Worm (Caenorhabditis elegans) whole organism, late embryonic: ENCODE data around the gene T22G5.3.
A peak's percentile ranks its signal among the peaks of the same experiment; 100 is the strongest.

ENCODE experiments used
- F13H6.1 ChIP-seq: sonication (generic microtip); optimal IDR thresholded peaks from 2 replicates; lab custom pipeline; 2016; ENCODE audit warnings: missing genetic modification characterization, missing compliant biosample characterization
- K02D7.2 ChIP-seq: sonication (generic microtip); optimal IDR thresholded peaks from 2 replicates; lab custom pipeline; 2017; ENCODE audit warnings: mild to moderate bottlenecking, missing genetic modification characterization, missing compliant biosample characterization
- K09A11.1 ChIP-seq: sonication (generic microtip); optimal IDR thresholded peaks from 2 replicates; lab custom pipeline; 2017; ENCODE audit warnings: antibody characterized with exemption, mild to moderate bottlenecking, missing genetic modification characterization, missing compliant biosample characterization; ENCODE audit not compliant: insufficient read depth
- T23F11.4 ChIP-seq: fragments of 200-800 bp; sonication (Bioruptor generic); optimal IDR thresholded peaks from 2 replicates; lab custom pipeline; 2018; ENCODE audit warnings: mild to moderate bottlenecking, missing genetic modification characterization, missing compliant biosample characterization
- Y22D7AL.16 ChIP-seq: sonication (generic microtip); optimal IDR thresholded peaks from 2 replicates; lab custom pipeline; 2016; ENCODE audit warnings: missing genetic modification characterization, missing compliant biosample characterization
- ceh-18 ChIP-seq: sonication (generic microtip); optimal IDR thresholded peaks from 2 replicates; lab custom pipeline; 2016; ENCODE audit warnings: missing genetic modification characterization, missing compliant biosample characterization
- ceh-19 ChIP-seq: fragments of 200-800 bp; sonication (Bioruptor generic); optimal IDR thresholded peaks from 2 replicates; lab custom pipeline; 2018; ENCODE audit warnings: mild to moderate bottlenecking, missing genetic modification characterization, missing compliant biosample characterization
- ceh-2 ChIP-seq: sonication (generic microtip); optimal IDR thresholded peaks from 2 replicates; lab custom pipeline; 2016; ENCODE audit warnings: missing genotype, missing genetic modification characterization, missing compliant biosample characterization
- ceh-24 ChIP-seq: sonication (generic microtip); optimal IDR thresholded peaks from 2 replicates; lab custom pipeline; 2016; ENCODE audit warnings: mild to moderate bottlenecking, missing genetic modification characterization, missing compliant biosample characterization
- ceh-30 ChIP-seq: fragments of 150-350 bp; optimal IDR thresholded peaks from 2 replicates; lab custom pipeline; 2014; ENCODE audit warnings: missing biosample characterization, missing genetic modification characterization
- ceh-31 ChIP-seq: sonication (generic microtip); optimal IDR thresholded peaks from 2 replicates; lab custom pipeline; 2016; ENCODE audit warnings: missing genetic modification characterization, missing compliant biosample characterization
- ceh-45 ChIP-seq: fragments of 200-800 bp; sonication (Bioruptor generic); IDR thresholded peaks from 2 replicates; pipeline ENCODE4 v1.3.6; 2022; ENCODE audit warnings: missing genetic modification reagents, missing genetic modification characterization, missing compliant biosample characterization
- ceh-6 ChIP-seq: fragments of 200-800 bp; sonication (Bioruptor generic); optimal IDR thresholded peaks from 2 replicates; lab custom pipeline; 2018; ENCODE audit warnings: mild to moderate bottlenecking, missing genetic modification characterization, missing compliant biosample characterization
- elt-2 ChIP-seq: sonication (generic microtip); optimal IDR thresholded peaks from 2 replicates; lab custom pipeline; 2016; ENCODE audit warnings: missing genetic modification reagents, missing genetic modification characterization, missing compliant biosample characterization
- ets-4 ChIP-seq: sonication (generic microtip); optimal IDR thresholded peaks from 2 replicates; lab custom pipeline; 2016; ENCODE audit warnings: missing genetic modification characterization, missing compliant biosample characterization
- fax-1 ChIP-seq: sonication (generic microtip); optimal IDR thresholded peaks from 2 replicates; lab custom pipeline; 2016; ENCODE audit warnings: missing genotype, missing genetic modification characterization, missing compliant biosample characterization
- fkh-6 ChIP-seq: sonication (generic microtip); optimal IDR thresholded peaks from 2 replicates; lab custom pipeline; 2016; ENCODE audit warnings: missing genetic modification characterization, missing compliant biosample characterization
- gmeb-2 ChIP-seq: sonication (generic microtip); optimal IDR thresholded peaks from 2 replicates; lab custom pipeline; 2016; ENCODE audit warnings: missing genetic modification characterization, inconsistent platforms, missing compliant biosample characterization
- hlh-13 ChIP-seq: fragments of 200-800 bp; sonication (Bioruptor generic); optimal IDR thresholded peaks from 2 replicates; lab custom pipeline; 2018; ENCODE audit warnings: mild to moderate bottlenecking, missing genetic modification characterization, missing compliant biosample characterization
- hlh-30 ChIP-seq: sonication (generic microtip); optimal IDR thresholded peaks from 2 replicates; lab custom pipeline; 2017; ENCODE audit warnings: antibody characterized with exemption, missing genetic modification characterization, missing compliant biosample characterization; ENCODE audit not compliant: insufficient read depth
- hlh-8 ChIP-seq: sonication (generic microtip); optimal IDR thresholded peaks from 2 replicates; lab custom pipeline; 2016; ENCODE audit warnings: missing genotype, missing genetic modification characterization, missing compliant biosample characterization
- lim-6 ChIP-seq: sonication (generic microtip); optimal IDR thresholded peaks from 2 replicates; lab custom pipeline; 2016; ENCODE audit warnings: missing genetic modification characterization, missing compliant biosample characterization
- lin-11 ChIP-seq: fragments of 200-800 bp; sonication (Bioruptor generic); optimal IDR thresholded peaks from 2 replicates; lab custom pipeline; 2018; ENCODE audit warnings: mild to moderate bottlenecking, missing genetic modification characterization, missing compliant biosample characterization
- nhr-11 ChIP-seq: fragments of 150-350 bp; optimal IDR thresholded peaks from 2 replicates; lab custom pipeline; 2014; ENCODE audit warnings: missing biosample characterization, missing genetic modification characterization
- nhr-232 ChIP-seq: sonication (generic microtip); optimal IDR thresholded peaks from 2 replicates; lab custom pipeline; 2016; ENCODE audit warnings: missing genetic modification characterization, missing compliant biosample characterization
- odd-2 ChIP-seq: sonication (generic microtip); optimal IDR thresholded peaks from 2 replicates; lab custom pipeline; 2017; ENCODE audit warnings: antibody characterized with exemption, mild to moderate bottlenecking, missing genetic modification characterization, missing compliant biosample characterization
- pag-3 ChIP-seq: sonication (generic microtip); optimal IDR thresholded peaks from 2 replicates; lab custom pipeline; 2016; ENCODE audit warnings: missing compliant biosample characterization, missing genetic modification characterization, borderline replicate concordance
- pat-9 ChIP-seq: fragments of 200-800 bp; sonication (Bioruptor generic); optimal IDR thresholded peaks from 2 replicates; lab custom pipeline; 2018; ENCODE audit warnings: mild to moderate bottlenecking, missing genetic modification characterization, moderate library complexity, missing compliant biosample characterization
- pax-1 ChIP-seq: fragments of 150-350 bp; optimal IDR thresholded peaks from 2 replicates; lab custom pipeline; 2014; ENCODE audit warnings: missing biosample characterization, missing genetic modification characterization
- pha-2 ChIP-seq: sonication (generic microtip); optimal IDR thresholded peaks from 2 replicates; lab custom pipeline; 2017; ENCODE audit warnings: mild to moderate bottlenecking, missing genetic modification characterization, missing compliant biosample characterization
- pha-4 ChIP-seq: fragments of 150-350 bp; optimal IDR thresholded peaks from 2 replicates; lab custom pipeline; 2018; ENCODE audit warnings: missing biosample characterization, missing genetic modification reagents, missing genetic modification characterization
- pros-1 ChIP-seq: fragments of 150-350 bp; optimal IDR thresholded peaks from 2 replicates; lab custom pipeline; 2014; ENCODE audit warnings: missing biosample characterization, missing genetic modification reagents, missing genetic modification characterization
- rnt-1 ChIP-seq: sonication (generic microtip); optimal IDR thresholded peaks from 2 replicates; lab custom pipeline; 2016; ENCODE audit warnings: missing genetic modification characterization, missing compliant biosample characterization
- sox-4 ChIP-seq: sonication (generic microtip); optimal IDR thresholded peaks from 2 replicates; lab custom pipeline; 2017; ENCODE audit warnings: mild to moderate bottlenecking, missing genetic modification characterization, inconsistent platforms, missing compliant biosample characterization
- tbx-2 ChIP-seq: sonication (generic microtip); optimal IDR thresholded peaks from 2 replicates; lab custom pipeline; 2016; ENCODE audit warnings: missing genetic modification characterization, missing compliant biosample characterization
- unc-42 ChIP-seq: sonication (generic microtip); optimal IDR thresholded peaks from 2 replicates; lab custom pipeline; 2016; ENCODE audit warnings: missing genotype, missing genetic modification characterization, missing compliant biosample characterization
- unc-55 ChIP-seq: sonication (generic microtip); optimal IDR thresholded peaks from 2 replicates; lab custom pipeline; 2017; ENCODE audit warnings: missing biosample characterization, missing genetic modification reagents, missing genetic modification characterization

The T22G5.3 gene

ce11 chrV:13863700-13864099 is 17.0 kb upstream of the T22G5.3 start:
- TF ChIP-seq pha-2 (tag; lab: Kevin White, UChicago), result no peak
- no peak for TF ChIP-seq pag-3
- TF ChIP-seq ceh-45, result no peak
- no peak for TF ChIP-seq sox-4 (tag; lab: Kevin White, UChicago)
- TF ChIP-seq Y22D7AL.16, result no peak
- no peak for TF ChIP-seq hlh-8 (tag; lab: Kevin White, UChicago)
- no peak for TF ChIP-seq ceh-31 (tag; lab: Kevin White, UChicago)

- TF ChIP-seq ceh-2 (tag; lab: Kevin White, UChicago) (no peak), pax-1 (tag; lab: Kevin White, UChicago) (no peak), lin-11 (tag; lab: Kevin White, UChicago) (no peak), ceh-31 (tag; lab: Kevin White, UChicago) (no peak), ceh-30 (tag; lab: Kevin White, UChicago) (no peak), F13H6.1 (tag; lab: Kevin White, UChicago) (no peak), K02D7.2 (no peak), fkh-6 (tag; lab: Kevin White, UChicago) (no peak), ets-4 (tag; lab: Kevin White, UChicago) (no peak), nhr-232 (tag; lab: Kevin White, UChicago) (no peak), hlh-30 (no peak), gmeb-2 (no peak), hlh-8 (tag; lab: Kevin White, UChicago) (no peak), fax-1 (tag; lab: Kevin White, UChicago) (no peak), ceh-24 (tag; lab: Kevin White, UChicago) (no peak), K09A11.1 (tag; lab: Kevin White, UChicago) (no peak), unc-55 (GFP tag; lab: Kevin White, UChicago) (no peak)
Measured at ce11 chrV:13866353-13866752, 14.4 kb upstream of the T22G5.3 start, which contains the start of gene nhr-175. nhr-175 (plus strand) TSS chrV:13866691.

ce11 chrV:13868886-13869285 is 11.8 kb upstream of the T22G5.3 start:
- TF ChIP-seq ceh-19 (peak; percentile 51), lin-11 (tag; lab: Kevin White, UChicago) (peak; percentile 33), gmeb-2 (peak; percentile 29), ceh-6 (GFP tag; lab: Kevin White, UChicago) (peak; percentile 51), pat-9 (peak; percentile 50)
- TF ChIP-seq, all 69 proteins: peak for 5; not testable (repeated sequence) for 64

DNA sequence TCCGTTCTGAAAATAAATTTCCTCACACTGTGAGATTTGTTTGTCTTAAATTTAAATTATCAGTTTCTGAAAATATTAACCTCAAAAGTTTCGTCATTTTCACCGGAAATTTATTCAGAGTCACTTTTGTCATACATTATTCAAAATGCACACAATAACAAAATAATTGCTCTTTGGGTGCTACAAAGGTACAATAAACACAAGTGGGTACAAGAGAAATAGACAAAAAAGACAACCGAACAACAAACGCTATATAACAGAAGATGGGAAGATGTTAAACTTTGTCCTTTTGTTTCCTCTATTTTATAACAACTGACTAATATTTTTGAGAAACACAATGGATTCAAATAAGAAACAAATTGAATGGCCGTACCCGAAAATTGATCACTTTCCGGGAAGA is 11.2 kb upstream of the T22G5.3 start:
- TF ChIP-seq ceh-31 (tag; lab: Kevin White, UChicago) (no peak), T23F11.4 (GFP tag; lab: Kevin White, UChicago) (no peak), pha-4 (tag; lab: Kevin White, UChicago) (no peak), tbx-2 (tag; lab: Kevin White, UChicago) (no peak), rnt-1 (tag; lab: Kevin White, UChicago) (no peak), unc-42 (tag; lab: Kevin White, UChicago) (no peak), ceh-18 (tag; lab: Kevin White, UChicago) (no peak), K02D7.2 (no peak), odd-2 (tag; lab: Kevin White, UChicago) (no peak), nhr-11 (tag; lab: Kevin White, UChicago) (no peak), pros-1 (tag; lab: Kevin White, UChicago) (no peak), lim-6 (no peak), hlh-13 (no peak), pax-1 (tag; lab: Kevin White, UChicago) (no peak), elt-2 (no peak)
- TF ChIP-seq, all 69 proteins: peak for 0
